Worm (Caenorhabditis elegans) whole organism, L4 larva: Measurements from ENCODE around the gene fbxa-165.

Experiments used
- F26F4.8 ChIP-seq: fragments of 200-800 bp; sonication (Bioruptor generic); conservative IDR thresholded peaks from 2 replicates; pipeline ENCODE4 v1.3.6; 2022; ENCODE audit warnings: missing genetic modification characterization, missing compliant biosample characterization
- F49E8.2 ChIP-seq: sonication (generic microtip); optimal IDR thresholded peaks from 2 replicates; lab custom pipeline; 2016; ENCODE audit warnings: missing compliant biosample characterization, mild to moderate bottlenecking, missing genetic modification characterization, borderline replicate concordance
- T20F7.1 ChIP-seq: fragments of 200-800 bp; sonication (Bioruptor generic); optimal IDR thresholded peaks from 2 replicates; lab custom pipeline; 2018; ENCODE audit warnings: mild to moderate bottlenecking, missing genetic modification characterization, missing compliant biosample characterization
- ZK337.2 ChIP-seq: fragments of 200-800 bp; sonication (Bioruptor generic); IDR thresholded peaks from 2 replicates; pipeline ENCODE4 v1.3.6; 2022; ENCODE audit warnings: missing genetic modification reagents, missing genetic modification characterization, missing compliant biosample characterization
- attf-4 ChIP-seq: sonication (generic microtip); optimal IDR thresholded peaks from 3 replicates; lab custom pipeline; 2017; ENCODE audit warnings: missing biosample characterization, missing genetic modification characterization
- ceh-20 ChIP-seq: fragments of 200-800 bp; sonication (Bioruptor generic); IDR thresholded peaks from 2 replicates; pipeline ENCODE4 v1.3.6; 2022; ENCODE audit warnings: missing genetic modification reagents, missing genetic modification characterization, missing compliant biosample characterization
- ces-1 ChIP-seq: fragments of 150-350 bp; sonication (generic microtip); optimal IDR thresholded peaks from 4 replicates; lab custom pipeline; 2014; ENCODE audit warnings: missing biosample characterization, missing genetic modification reagents, missing genetic modification characterization
- ctbp-1 ChIP-seq: fragments of 200-800 bp; sonication (Bioruptor generic); IDR thresholded peaks from 2 replicates; pipeline ENCODE4 v1.3.6; 2022; ENCODE audit warnings: missing genetic modification reagents, missing genetic modification characterization, missing compliant biosample characterization
- daf-16 ChIP-seq, 3 experiments: sonication (generic microtip); optimal IDR thresholded peaks; 2 replicates each; lab custom pipeline; 2016 to 2017; ENCODE audit warnings: missing genetic modification characterization in 3 of 3, missing genetic modification reagents in 3 of 3, mild to moderate bottlenecking in 2 of 3, missing compliant biosample characterization in 2 of 3, missing biosample characterization in 1 of 3, moderate library complexity in 1 of 3
- fkh-10 ChIP-seq: fragments of 150-350 bp; optimal IDR thresholded peaks from 2 replicates; lab custom pipeline; 2014; ENCODE audit warnings: missing biosample characterization, missing genetic modification reagents, missing genetic modification characterization
- gei-8 ChIP-seq: fragments of 200-800 bp; sonication (Bioruptor generic); optimal IDR thresholded peaks from 2 replicates; lab custom pipeline; 2018; ENCODE audit warnings: mild to moderate bottlenecking, missing genetic modification characterization, missing compliant biosample characterization
- hlh-30 ChIP-seq: sonication (generic microtip); optimal IDR thresholded peaks from 2 replicates; lab custom pipeline; 2017; ENCODE audit warnings: antibody characterized with exemption, mild to moderate bottlenecking, missing genetic modification characterization, missing compliant biosample characterization; ENCODE audit not compliant: insufficient read depth
- lim-7 ChIP-seq: fragments of 200-800 bp; sonication (Bioruptor generic); IDR thresholded peaks from 2 replicates; pipeline ENCODE4 v1.3.6; 2022; ENCODE audit warnings: missing genetic modification characterization, missing compliant biosample characterization
- lin-1 ChIP-seq: fragments of 200-800 bp; sonication (Bioruptor generic); IDR thresholded peaks from 2 replicates; pipeline ENCODE4 v1.3.6; 2022; ENCODE audit warnings: missing genetic modification reagents, missing genetic modification characterization, missing compliant biosample characterization
- lin-13 ChIP-seq: fragments of 150-350 bp; optimal IDR thresholded peaks from 2 replicates; lab custom pipeline; 2014; ENCODE audit warnings: missing biosample characterization, missing genetic modification reagents, missing genetic modification characterization
- lin-15B ChIP-seq: fragments of 150-350 bp; sonication (generic microtip); optimal IDR thresholded peaks from 3 replicates; lab custom pipeline; 2014; ENCODE audit warnings: missing biosample characterization, missing genetic modification characterization
- mdl-1 ChIP-seq, 2 experiments: fragments of 150-350 bp in 1 of 2; sonication (generic microtip) in 1 of 2; optimal IDR thresholded peaks; 2 replicates each; lab custom pipeline; 2014 to 2017; ENCODE audit warnings: missing biosample characterization in 2 of 2, missing genetic modification characterization in 2 of 2
- nhr-102 ChIP-seq: sonication (generic microtip); optimal IDR thresholded peaks from 2 replicates; lab custom pipeline; 2016; ENCODE audit warnings: mild to moderate bottlenecking, missing genetic modification characterization, moderate library complexity, missing compliant biosample characterization
- nhr-11 ChIP-seq: fragments of 150-350 bp; optimal IDR thresholded peaks from 2 replicates; lab custom pipeline; 2014; ENCODE audit warnings: missing biosample characterization, missing genetic modification characterization
- nhr-237 ChIP-seq: sonication (generic microtip); optimal IDR thresholded peaks from 2 replicates; lab custom pipeline; 2017; ENCODE audit warnings: missing biosample characterization, missing genetic modification characterization
- nhr-41 ChIP-seq: fragments of 200-800 bp; sonication (Bioruptor generic); IDR thresholded peaks from 2 replicates; pipeline ENCODE4 v1.3.6; 2022; ENCODE audit warnings: missing genetic modification reagents, missing genetic modification characterization, missing compliant biosample characterization
- nhr-48 ChIP-seq: sonication (generic microtip); optimal IDR thresholded peaks from 2 replicates; lab custom pipeline; 2016; ENCODE audit warnings: mild to moderate bottlenecking, missing genetic modification characterization, missing compliant biosample characterization
- nhr-77 ChIP-seq: fragments of 150-350 bp; optimal IDR thresholded peaks from 2 replicates; lab custom pipeline; 2014; ENCODE audit warnings: missing biosample characterization, missing genetic modification characterization
- pha-4 ChIP-seq, 2 experiments: fragments of 150-350 bp in 1 of 2; fragments of 200-800 bp in 1 of 2; sonication (Bioruptor generic) in 1 of 2; IDR thresholded peaks in 1 of 2; optimal IDR thresholded peaks in 1 of 2; 2 replicates each; pipeline versions ENCODE4 v1.3.6 to Lab custom; 2014 to 2022; ENCODE audit warnings: missing genetic modification characterization in 2 of 2, missing genetic modification reagents in 2 of 2, missing biosample characterization in 1 of 2, missing compliant biosample characterization in 1 of 2
- php-3 ChIP-seq: fragments of 200-800 bp; sonication (Bioruptor generic); IDR thresholded peaks from 2 replicates; pipeline ENCODE4 v1.3.6; 2022; ENCODE audit warnings: missing genetic modification reagents, missing genetic modification characterization, missing compliant biosample characterization
- pqm-1 ChIP-seq: sonication (generic microtip); optimal IDR thresholded peaks from 2 replicates; lab custom pipeline; 2017; ENCODE audit warnings: missing biosample characterization, missing genetic modification characterization
- rbr-2 ChIP-seq: sonication (generic microtip); optimal IDR thresholded peaks from 2 replicates; lab custom pipeline; 2016; ENCODE audit warnings: missing genotype, missing genetic modification characterization, missing compliant biosample characterization
- sdz-12 ChIP-seq: fragments of 200-800 bp; sonication (Bioruptor generic); optimal IDR thresholded peaks from 2 replicates; lab custom pipeline; 2018; ENCODE audit warnings: mild to moderate bottlenecking, missing genetic modification characterization, missing compliant biosample characterization
- set-16 ChIP-seq: fragments of 200-800 bp; sonication (Bioruptor generic); IDR thresholded peaks from 2 replicates; pipeline ENCODE4 v1.3.6; 2022; ENCODE audit warnings: missing genetic modification reagents, missing genetic modification characterization, missing compliant biosample characterization
- skn-1 ChIP-seq: fragments of 150-350 bp; optimal IDR thresholded peaks from 2 replicates; lab custom pipeline; 2014; ENCODE audit warnings: missing biosample characterization, missing genetic modification characterization
- spr-3 ChIP-seq: fragments of 200-800 bp; sonication (Bioruptor generic); optimal IDR thresholded peaks from 2 replicates; lab custom pipeline; 2018; ENCODE audit warnings: mild to moderate bottlenecking, missing genetic modification characterization, missing compliant biosample characterization
- tra-1 ChIP-seq: fragments of 200-800 bp; sonication (Bioruptor generic); IDR thresholded peaks from 2 replicates; pipeline ENCODE4 v1.3.6; 2022; ENCODE audit warnings: missing genetic modification reagents, missing genetic modification characterization, missing compliant biosample characterization
- unc-130 ChIP-seq: sonication (generic microtip); optimal IDR thresholded peaks from 2 replicates; lab custom pipeline; 2016; ENCODE audit warnings: missing genetic modification reagents, missing genetic modification characterization, missing compliant biosample characterization
- unc-39 ChIP-seq: sonication (generic microtip); optimal IDR thresholded peaks from 2 replicates; lab custom pipeline; 2017; ENCODE audit warnings: missing biosample characterization, missing genetic modification characterization
- unc-62 ChIP-seq, 3 experiments: fragments of 150-350 bp in 1 of 3; sonication (generic microtip); optimal IDR thresholded peaks in 2 of 3; peaks in 1 of 3; 1 replicate in 1 of 3; 2 replicates in 2 of 3; lab custom pipeline; 2014 to 2017; ENCODE audit warnings: missing biosample characterization in 3 of 3, missing genetic modification characterization in 3 of 3, missing genetic modification reagents in 3 of 3, missing genotype in 1 of 3
- zag-1 ChIP-seq: fragments of 150-350 bp; optimal IDR thresholded peaks from 2 replicates; lab custom pipeline; 2014; ENCODE audit warnings: missing biosample characterization, missing genetic modification characterization
- zfp-3 ChIP-seq: fragments of 200-800 bp; sonication (Bioruptor generic); conservative IDR thresholded peaks from 2 replicates; pipeline ENCODE4 v1.3.6; 2022; ENCODE audit warnings: missing genetic modification reagents, missing genetic modification characterization, missing compliant biosample characterization
- zip-2 ChIP-seq: fragments of 150-350 bp; optimal IDR thresholded peaks from 2 replicates; lab custom pipeline; 2014; ENCODE audit warnings: missing biosample characterization, missing genetic modification characterization

The fbxa-165 gene

ce11 chrII:1606079-1606478 is 10.2 kb downstream of the fbxa-165 start, which contains the start of gene bath-33:
Gene bath-33 (minus strand): TSS chrII:1606179.
- TF ChIP-seq F49E8.2 (tag; lab: Kevin White, UChicago) = no peak
- TF ChIP-seq nhr-11 (tag; lab: Kevin White, UChicago) = no peak
- no peak for TF ChIP-seq nhr-48
- no peak for TF ChIP-seq nhr-77 (tag; lab: Kevin White, UChicago)
- TF ChIP-seq, all 104 proteins: peak for 0

ce11 chrII:1605010-1605409 is 11.3 kb downstream of the fbxa-165 start:
- TF ChIP-seq zfp-3 (GFP tag; lab: Robert Waterston, UW) (no peak), lin-15B (no peak), hlh-30 (tag; lab: Kevin White, UChicago) (no peak), attf-4 (no peak), nhr-102 (tag; lab: Kevin White, UChicago) (no peak), nhr-41 (GFP tag; lab: Robert Waterston, UW) (no peak), ceh-20 (GFP tag; lab: Robert Waterston, UW) (no peak)

DNA sequence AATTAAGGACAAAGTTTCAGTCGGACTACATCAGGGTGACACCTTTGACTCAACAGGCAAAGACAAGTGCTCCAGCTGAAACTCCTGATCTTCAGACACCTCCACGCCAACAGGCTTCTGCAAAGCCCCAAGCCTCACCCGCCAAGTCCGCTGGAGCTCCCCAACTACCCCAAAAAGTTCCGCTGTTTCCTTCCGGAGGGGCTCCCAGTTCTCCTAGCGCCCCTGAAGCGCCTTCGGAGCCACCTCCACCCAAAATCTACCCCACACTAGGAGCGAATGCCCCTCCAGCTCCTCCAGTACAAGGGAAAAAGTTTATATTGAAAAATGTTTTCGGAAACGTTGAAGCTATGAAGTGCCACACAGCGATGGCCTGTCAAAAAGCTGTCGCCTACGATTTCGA is 13.2 kb downstream of the fbxa-165 start:
- peak; percentile 84 for TF ChIP-seq set-16 (GFP tag; lab: Robert Waterston, UW)
- no peak for TF ChIP-seq sdz-12 (GFP tag; lab: Kevin White, UChicago)
- TF ChIP-seq unc-39 (tag; lab: Kevin White, UChicago) = no peak
- TF ChIP-seq, all 104 proteins: peak for 1

DNA sequence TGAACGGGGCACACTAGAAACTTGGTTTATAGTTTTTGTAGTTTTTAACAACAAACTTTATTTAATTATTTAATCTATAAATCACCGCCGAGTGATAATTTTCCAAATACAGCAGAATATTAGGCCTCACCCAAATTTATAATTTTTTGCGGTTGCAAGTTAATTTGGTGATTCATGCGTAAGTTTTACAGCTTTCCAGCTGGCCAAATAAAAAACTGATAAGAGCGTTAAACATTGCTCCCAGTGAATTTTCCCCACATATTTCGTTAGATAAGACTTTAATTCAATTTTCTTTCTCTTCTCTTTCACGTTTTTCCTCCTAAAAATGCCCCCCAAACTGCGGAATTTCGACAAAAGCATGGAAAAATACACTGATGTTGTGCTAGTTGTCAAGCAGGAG is 14.8 kb downstream of the fbxa-165 start, which contains the start of gene bath-47:
Gene bath-47 (plus strand): TSS at position 305 of the 400 bp plus-strand sequence.
- TF ChIP-seq pha-4 (GFP tag; IDR thresholded peaks at IDR 0.05; lab: Robert Waterston, UW) (no peak), pha-4 (tag; optimal IDR thresholded peaks at IDR 0.05; lab: Kevin White, UChicago) (no peak)
- TF ChIP-seq, all 104 proteins: peak for 0

ce11 chrII:1600661-1601060 is 15.6 kb downstream of the fbxa-165 start, which contains the start of gene bath-26:
Gene bath-26 (minus strand): TSS chrII:1600761.
- TF ChIP-seq spr-3 (GFP tag; lab: Kevin White, UChicago) (no peak), unc-62 (GFP tag; optimal IDR thresholded peaks at IDR 0.05 in 1 of 2; lab: Kevin White, UChicago) (peak in 1 of 2 experiments; percentile 30), unc-62 (tag; optimal IDR thresholded peaks at IDR 0.05; lab: Kevin White, UChicago) (no peak)

- TF ChIP-seq ctbp-1 (no peak), lin-1 (GFP tag; lab: Robert Waterston, UW) (no peak), ces-1 (GFP tag; lab: Kevin White, UChicago) (no peak), F26F4.8 (GFP tag; lab: Robert Waterston, UW) (no peak), skn-1 (tag; lab: Kevin White, UChicago) (no peak), mdl-1 (tag; optimal IDR thresholded peaks at IDR 0.05; lab: Kevin White, UChicago) (no peak), php-3 (no peak), tra-1 (GFP tag; lab: Robert Waterston, UW) (no peak), rbr-2 (no peak), daf-16 (GFP tag; optimal IDR thresholded peaks at IDR 0.05; lab: Kevin White, UChicago) (no peak), daf-16 (tag; optimal IDR thresholded peaks at IDR 0.05; lab: Kevin White, UChicago) (peak; percentile 68), nhr-48 (no peak), gei-8 (GFP tag; lab: Kevin White, UChicago) (no peak), T20F7.1 (GFP tag; lab: Kevin White, UChicago) (no peak), lim-7 (GFP tag; lab: Robert Waterston, UW) (peak; percentile 75), zip-2 (no peak), nhr-237 (no peak), ZK337.2 (GFP tag; lab: Robert Waterston, UW) (no peak), unc-130 (GFP tag; lab: Kevin White, UChicago) (no peak), pqm-1 (peak; percentile 90), fkh-10 (GFP tag; lab: Kevin White, UChicago) (no peak), zag-1 (tag; lab: Kevin White, UChicago) (no peak), lin-13 (no peak)
Measured at ce11 chrII:1597101-1598088, 18.9 kb downstream of the fbxa-165 start, which contains the start of gene bath-46. Gene bath-46 (plus strand): TSS chrII:1597906.
